Worm (Caenorhabditis elegans) whole organism, L4 larva: ENCODE results near the gene rsp-4.

ENCODE experiments used
- T20F7.1 ChIP-seq: fragments of 200-800 bp; sonication (Bioruptor generic); optimal IDR thresholded peaks from 2 replicates; lab custom pipeline; 2018; ENCODE audit warnings: mild to moderate bottlenecking, missing genetic modification characterization, missing compliant biosample characterization
- Y105C5A.15 ChIP-seq: fragments of 200-800 bp; sonication (Bioruptor generic); IDR thresholded peaks from 2 replicates; pipeline ENCODE4 v1.3.6; 2022; ENCODE audit warnings: missing genetic modification characterization, missing compliant biosample characterization
- aha-1 ChIP-seq: fragments of 150-350 bp; peaks from one replicate; lab custom pipeline; 2014; ENCODE audit warnings: missing biosample characterization, missing genetic modification characterization
- aly-2 ChIP-seq: sonication (generic microtip); optimal IDR thresholded peaks from 2 replicates; lab custom pipeline; 2018; ENCODE audit warnings: missing biosample characterization, missing genetic modification characterization
- arid-1 ChIP-seq: fragments of 200-800 bp; sonication (Bioruptor generic); conservative IDR thresholded peaks from 2 replicates; pipeline ENCODE4 v1.3.6; 2022; ENCODE audit warnings: missing genetic modification reagents, missing genetic modification characterization, missing compliant biosample characterization
- ceh-44 ChIP-seq: fragments of 200-800 bp; sonication (Bioruptor generic); IDR thresholded peaks from 2 replicates; pipeline ENCODE4 v1.3.6; 2022; ENCODE audit warnings: missing genetic modification reagents, missing genetic modification characterization, missing compliant biosample characterization
- ces-1 ChIP-seq: fragments of 150-350 bp; sonication (generic microtip); optimal IDR thresholded peaks from 4 replicates; lab custom pipeline; 2014; ENCODE audit warnings: missing biosample characterization, missing genetic modification reagents, missing genetic modification characterization
- daf-12 ChIP-seq: fragments of 150-350 bp; optimal IDR thresholded peaks from 2 replicates; lab custom pipeline; 2014; ENCODE audit warnings: missing biosample characterization, missing genetic modification reagents, missing genetic modification characterization
- dmd-6 ChIP-seq: fragments of 200-800 bp; sonication (Bioruptor generic); IDR thresholded peaks from 2 replicates; pipeline ENCODE4 v1.3.6; 2022; ENCODE audit warnings: missing genetic modification reagents, missing genetic modification characterization, missing compliant biosample characterization
- dpl-1 ChIP-seq: fragments of 150-350 bp; optimal IDR thresholded peaks from 2 replicates; lab custom pipeline; 2014; ENCODE audit warnings: missing biosample characterization, missing genetic modification reagents, missing genetic modification characterization
- duxl-1 ChIP-seq: sonication (generic microtip); optimal IDR thresholded peaks from 2 replicates; lab custom pipeline; 2016; ENCODE audit warnings: mild to moderate bottlenecking, missing genetic modification characterization, moderate library complexity, missing compliant biosample characterization; ENCODE audit not compliant: poor library complexity
- dve-1 ChIP-seq: sonication (generic microtip); optimal IDR thresholded peaks from 2 replicates; lab custom pipeline; 2017; ENCODE audit warnings: antibody characterized with exemption, mild to moderate bottlenecking, missing genetic modification characterization, missing compliant biosample characterization; ENCODE audit not compliant: insufficient read depth
- egl-43 ChIP-seq: fragments of 200-800 bp; sonication (Bioruptor generic); IDR thresholded peaks from 2 replicates; pipeline ENCODE4 v1.3.6; 2022; ENCODE audit warnings: missing genetic modification reagents, missing genetic modification characterization, missing compliant biosample characterization
- hlh-30 ChIP-seq: sonication (generic microtip); optimal IDR thresholded peaks from 2 replicates; lab custom pipeline; 2017; ENCODE audit warnings: antibody characterized with exemption, mild to moderate bottlenecking, missing genetic modification characterization, missing compliant biosample characterization; ENCODE audit not compliant: insufficient read depth
- lin-38 ChIP-seq: fragments of 200-800 bp; sonication (Bioruptor generic); IDR thresholded peaks from 2 replicates; pipeline ENCODE4 v1.3.6; 2022; ENCODE audit warnings: missing genetic modification reagents, missing genetic modification characterization, missing compliant biosample characterization
- lir-3 ChIP-seq: sonication (generic microtip); optimal IDR thresholded peaks from 2 replicates; lab custom pipeline; 2016; ENCODE audit warnings: mild to moderate bottlenecking, missing genetic modification characterization, missing compliant biosample characterization
- lsy-2 ChIP-seq, 2 experiments: fragments of 150-350 bp in 1 of 2; sonication (generic microtip) in 1 of 2; optimal IDR thresholded peaks; 2 replicates each; lab custom pipeline; 2014 to 2017; ENCODE audit warnings: missing biosample characterization in 2 of 2, missing genetic modification characterization in 2 of 2
- mdl-1 ChIP-seq, 2 experiments: fragments of 150-350 bp in 1 of 2; sonication (generic microtip) in 1 of 2; optimal IDR thresholded peaks; 2 replicates each; lab custom pipeline; 2014 to 2017; ENCODE audit warnings: missing biosample characterization in 2 of 2, missing genetic modification characterization in 2 of 2
- mep-1 ChIP-seq: fragments of 150-350 bp; sonication (generic microtip); optimal IDR thresholded peaks from 3 replicates; lab custom pipeline; 2014; ENCODE audit warnings: missing biosample characterization, missing genetic modification characterization
- mes-2 ChIP-seq: sonication (generic microtip); optimal IDR thresholded peaks from 2 replicates; lab custom pipeline; 2016; ENCODE audit warnings: missing genotype, mild to moderate bottlenecking, missing genetic modification characterization, missing compliant biosample characterization; ENCODE audit not compliant: poor library complexity, severe bottlenecking
- mxl-3 ChIP-seq: fragments of 200-800 bp; sonication (Bioruptor generic); optimal IDR thresholded peaks from 2 replicates; lab custom pipeline; 2018; ENCODE audit warnings: mild to moderate bottlenecking, missing genetic modification characterization, missing compliant biosample characterization
- nhr-11 ChIP-seq: fragments of 150-350 bp; optimal IDR thresholded peaks from 2 replicates; lab custom pipeline; 2014; ENCODE audit warnings: missing biosample characterization, missing genetic modification characterization
- nhr-41 ChIP-seq: fragments of 200-800 bp; sonication (Bioruptor generic); IDR thresholded peaks from 2 replicates; pipeline ENCODE4 v1.3.6; 2022; ENCODE audit warnings: missing genetic modification reagents, missing genetic modification characterization, missing compliant biosample characterization
- nhr-6 ChIP-seq: fragments of 150-350 bp; optimal IDR thresholded peaks from 2 replicates; lab custom pipeline; 2014; ENCODE audit warnings: missing biosample characterization, missing genetic modification characterization
- php-3 ChIP-seq: fragments of 200-800 bp; sonication (Bioruptor generic); IDR thresholded peaks from 2 replicates; pipeline ENCODE4 v1.3.6; 2022; ENCODE audit warnings: missing genetic modification reagents, missing genetic modification characterization, missing compliant biosample characterization
- pqm-1 ChIP-seq: sonication (generic microtip); optimal IDR thresholded peaks from 2 replicates; lab custom pipeline; 2017; ENCODE audit warnings: missing biosample characterization, missing genetic modification characterization
- snpc-1.2 ChIP-seq: fragments of 200-800 bp; sonication (Bioruptor generic); IDR thresholded peaks from 2 replicates; pipeline ENCODE4 v1.3.6; 2022; ENCODE audit warnings: missing genetic modification reagents, missing genetic modification characterization, missing compliant biosample characterization
- unc-130 ChIP-seq: sonication (generic microtip); optimal IDR thresholded peaks from 2 replicates; lab custom pipeline; 2016; ENCODE audit warnings: missing genetic modification reagents, missing genetic modification characterization, missing compliant biosample characterization
- zip-2 ChIP-seq: fragments of 150-350 bp; optimal IDR thresholded peaks from 2 replicates; lab custom pipeline; 2014; ENCODE audit warnings: missing biosample characterization, missing genetic modification characterization
- ztf-11 ChIP-seq: fragments of 150-350 bp; optimal IDR thresholded peaks from 2 replicates; lab custom pipeline; 2014; ENCODE audit warnings: missing biosample characterization, missing genetic modification characterization

The rsp-4 gene

DNA sequence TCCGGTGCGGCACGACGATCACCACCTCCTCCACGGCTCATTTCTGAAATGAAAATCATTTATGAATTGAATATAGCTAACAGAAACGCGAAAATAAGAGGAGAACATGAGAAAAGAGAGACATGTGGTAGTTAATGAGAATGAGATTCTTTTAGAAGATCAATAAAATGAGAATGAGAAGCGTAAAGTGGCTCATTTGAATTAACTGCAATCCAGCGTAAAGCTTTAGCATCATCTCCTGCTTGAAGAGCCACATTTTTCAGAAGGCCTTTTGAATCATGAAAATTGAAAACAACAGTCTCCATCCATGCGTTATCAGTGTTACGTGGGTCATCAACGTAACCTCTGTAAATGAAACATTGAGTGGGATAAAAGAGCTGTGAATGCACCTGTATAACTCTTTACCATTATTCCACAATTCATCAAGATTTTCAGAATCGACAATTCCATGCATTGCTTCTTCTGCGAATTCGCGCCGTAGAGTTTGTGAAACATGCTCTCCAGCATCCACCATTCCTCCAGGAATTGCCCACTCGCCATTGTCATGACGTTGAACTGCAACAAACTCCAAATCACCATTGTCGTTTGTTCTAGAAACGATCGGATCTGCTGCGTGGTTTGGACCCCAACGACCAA lies at the start of gene rsp-4:
Gene rsp-4, minus strand, starts transcription at position 51 of the 636 bp plus-strand sequence.
- peak; percentile 94 for TF ChIP-seq aha-1 (tag; lab: Kevin White, UChicago)
- TF ChIP-seq pqm-1 = no peak

- TF ChIP-seq ztf-11 = no peak
- TF ChIP-seq mxl-3 (GFP tag; lab: Kevin White, UChicago) = no peak
- TF ChIP-seq ceh-44 (GFP tag; lab: Robert Waterston, UW) = no peak
These were observed 49.0 kb upstream of the rsp-4 start, which contains the start of gene F07F6.1 for ce11 chrII:5437586-5437985. TSS of gene F07F6.1 (plus strand) at chrII:5437886.

DNA sequence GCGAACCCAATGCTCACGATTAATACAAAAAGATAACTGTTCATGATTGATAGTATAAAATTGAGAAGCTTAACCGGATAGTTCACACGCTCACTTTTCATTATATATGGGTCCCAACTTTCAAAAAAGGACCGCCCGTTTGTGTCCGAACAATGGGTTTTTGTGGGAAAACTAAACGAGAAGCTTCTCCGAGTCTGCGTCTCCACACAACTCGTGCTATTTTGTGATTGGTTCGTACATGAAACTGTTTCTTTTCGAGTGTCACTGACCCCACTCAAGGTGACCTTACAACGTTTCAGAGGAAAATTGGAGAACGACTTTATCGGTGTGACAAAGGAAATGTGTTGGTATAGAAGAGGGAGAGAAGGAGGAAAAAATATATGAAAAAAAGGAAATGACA lies 48.2 kb upstream of the rsp-4 start, which contains the start of gene dct-5:
Gene dct-5, minus strand, starts transcription at position 101 of the 400 bp plus-strand sequence.
- TF ChIP-seq hlh-30 (tag; lab: Kevin White, UChicago) (no peak), daf-12 (no peak), T20F7.1 (no peak), dmd-6 (no peak), php-3 (GFP tag; lab: Robert Waterston, UW) (no peak), duxl-1 (tag; lab: Kevin White, UChicago) (no peak), mdl-1 (tag; optimal IDR thresholded peaks at IDR 0.05; lab: Kevin White, UChicago) (no peak), snpc-1.2 (GFP tag; lab: Robert Waterston, UW) (no peak)

DNA sequence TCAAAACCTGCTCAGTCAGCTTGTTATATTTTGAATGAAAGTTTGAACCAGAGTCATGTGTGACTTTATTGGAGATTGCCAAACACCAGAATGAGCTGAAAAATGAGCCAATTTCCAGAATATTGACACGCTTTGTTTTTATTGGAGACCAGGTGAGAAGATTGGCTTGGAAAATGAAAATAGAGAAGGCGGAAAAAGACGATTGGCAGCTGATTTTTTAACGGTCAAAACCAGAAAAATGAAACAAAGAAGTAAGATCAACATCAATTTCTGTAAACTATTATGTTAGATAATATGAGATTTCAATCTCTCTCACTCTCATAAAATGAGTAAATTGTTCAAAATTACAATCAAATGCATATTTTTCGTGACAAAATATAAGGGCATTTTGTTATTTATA lies 44.4 kb upstream of the rsp-4 start, which contains the start of gene srx-114:
Gene srx-114, minus strand, starts transcription at position 101 of the 400 bp plus-strand sequence.
- no peak for TF ChIP-seq nhr-41 (GFP tag; lab: Robert Waterston, UW)
- TF ChIP-seq zip-2 (tag; lab: Kevin White, UChicago) = no peak
- TF ChIP-seq aly-2 = no peak
- no peak for TF ChIP-seq daf-12

DNA sequence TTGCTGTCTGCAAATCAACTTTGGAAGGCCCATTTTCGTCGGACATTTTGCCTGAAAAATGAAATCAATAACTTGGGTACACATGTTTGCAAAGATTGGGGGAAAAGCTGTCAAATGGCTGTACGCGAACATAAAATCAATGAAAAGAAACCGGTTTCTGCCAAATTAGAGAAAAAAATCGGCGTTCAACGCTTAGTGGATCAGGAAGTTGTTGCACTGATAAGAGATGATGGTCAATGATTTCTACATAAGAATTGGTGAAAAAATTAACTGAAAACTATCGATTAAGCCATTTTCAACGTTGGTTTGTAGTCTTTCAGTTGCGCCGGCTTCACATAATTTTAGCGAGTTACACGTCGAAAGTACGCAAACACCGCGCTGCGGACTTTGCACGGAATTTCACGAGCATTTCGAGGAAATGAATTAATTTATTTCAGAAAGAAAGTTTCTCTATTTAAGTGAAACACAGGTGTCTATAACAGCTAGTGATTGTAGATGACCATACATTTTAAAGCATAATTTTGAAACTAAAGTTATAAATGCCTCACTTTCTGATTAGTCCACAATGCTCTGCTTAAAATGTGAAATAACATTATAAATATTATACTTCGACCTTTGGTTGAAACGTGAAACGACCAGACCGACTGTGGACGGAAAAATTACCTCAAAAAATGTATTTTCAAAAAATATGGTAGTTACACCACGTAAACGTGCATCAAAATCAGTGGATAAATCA lies 41.1 kb upstream of the rsp-4 start, which contains the start of the genes F07F6.4 and F07F6.2:
Gene F07F6.4, minus strand, starts transcription at position 51 of the 736 bp plus-strand sequence.
Gene F07F6.2, plus strand, starts transcription at position 686 of the 736 bp plus-strand sequence.
- TF ChIP-seq lsy-2 (tag; optimal IDR thresholded peaks at IDR 0.05; lab: Kevin White, UChicago) (peak in 1 of 2 experiments; percentile 64), pqm-1 (peak; percentile 27), nhr-11 (no peak), Y105C5A.15 (no peak), arid-1 (GFP tag; lab: Robert Waterston, UW) (no peak), mep-1 (tag; lab: Kevin White, UChicago) (peak; percentile 27), dve-1 (tag; lab: Kevin White, UChicago) (peak; percentile 39), unc-130 (no peak), egl-43 (GFP tag; lab: Robert Waterston, UW) (no peak), lir-3 (tag; lab: Kevin White, UChicago) (no peak), dpl-1 (GFP tag; lab: Kevin White, UChicago) (peak; percentile 59), nhr-6 (tag; lab: Kevin White, UChicago) (peak; percentile 15), aha-1 (tag; lab: Kevin White, UChicago) (peak; percentile 90), mes-2 (tag; lab: Kevin White, UChicago) (peak; percentile 68), zip-2 (tag; lab: Kevin White, UChicago) (no peak), lin-38 (peak; percentile 46; the same call in 1 of the 2 replicates), mxl-3 (GFP tag; lab: Kevin White, UChicago) (peak; percentile 7), ces-1 (no peak), snpc-1.2 (GFP tag; lab: Robert Waterston, UW) (no peak)
